Fruit fly (Drosophila melanogaster): Measurements from ENCODE around the gene gb.

DNA sequence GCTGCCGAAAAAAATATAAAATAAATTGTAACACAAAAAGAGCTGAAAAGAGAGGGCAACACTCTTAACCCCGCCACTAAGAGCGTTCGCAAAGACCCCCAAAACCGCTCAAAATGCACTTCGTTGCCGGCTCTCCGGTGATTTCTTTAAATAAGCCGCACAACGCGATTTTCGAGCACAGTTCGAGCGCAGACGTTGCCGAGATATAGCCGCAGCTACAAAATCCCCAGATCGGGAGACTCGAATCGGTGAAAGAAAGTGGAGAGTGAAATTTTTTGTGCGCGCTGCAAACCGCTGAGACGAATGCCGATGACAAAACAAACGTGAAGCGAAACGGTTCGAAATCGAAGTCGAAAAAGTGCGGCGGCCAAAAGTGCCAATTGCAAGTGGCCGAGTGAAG lies 36.4 kb downstream of the gb start, which contains the start of gene CG14257:
- TF ChIP-seq Sox15 (GFP tag; optimal IDR thresholded peaks at IDR 0.05) (no peak), CG15336 (GFP tag; IDR thresholded peaks at IDR 0.05) (peak; percentile 34; the same call in 1 of the 2 replicates), CG11902 (GFP tag; optimal IDR thresholded peaks at IDR 0.05) (no peak), spab (GFP tag; optimal IDR thresholded peaks at IDR 0.05) (no peak), CG6276 (GFP tag; optimal IDR thresholded peaks at IDR 0.05) (no peak), Eip93F (GFP tag; optimal IDR thresholded peaks at IDR 0.05) (no peak), Met (GFP tag; optimal IDR thresholded peaks at IDR 0.05) (peak; percentile 10), CG3919 (GFP tag; optimal IDR thresholded peaks at IDR 0.05) (peak; percentile 4), vri (GFP tag; optimal IDR thresholded peaks at IDR 0.05) (no peak), fd59A (GFP tag; optimal IDR thresholded peaks at IDR 0.05) (no peak), net (GFP tag; optimal IDR thresholded peaks at IDR 0.05) (no peak)
